Fruit fly (Drosophila melanogaster) whole organism, embryonic: ENCODE measurements around the gene Tcs3.

Source experiments
- Asciz ChIP-seq: fragments of 200-800 bp; sonication (Bioruptor generic); optimal IDR thresholded peaks from 2 replicates; lab custom pipeline; 2017; ENCODE audit warnings: missing biosample characterization, mild to moderate bottlenecking, missing genetic modification characterization, missing genetic modification reagents
- Bdp1 ChIP-seq: fragments of 200-800 bp; sonication (Bioruptor generic); optimal IDR thresholded peaks from 3 replicates; lab custom pipeline; 2016; ENCODE audit warnings: missing biosample characterization, missing genetic modification characterization
- CG11085 ChIP-seq: fragments of 200-800 bp; sonication (Bioruptor generic); IDR thresholded peaks from 2 replicates; pipeline ENCODE4 v1.3.6; 2022; ENCODE audit warnings: missing biosample characterization, missing genetic modification characterization
- CG11247 ChIP-seq: fragments of 200-800 bp; sonication (Bioruptor generic); IDR thresholded peaks from 2 replicates; pipeline ENCODE4 v1.3.6; 2022; ENCODE audit warnings: missing biosample characterization, missing genetic modification characterization
- CG12155 ChIP-seq: fragments of 200-800 bp; sonication (Bioruptor generic); optimal IDR thresholded peaks from 3 replicates; lab custom pipeline; 2016; ENCODE audit warnings: missing biosample characterization, missing genetic modification characterization
- CG1233 ChIP-seq: fragments of 200-800 bp; sonication (Bioruptor generic); optimal IDR thresholded peaks from 4 replicates; lab custom pipeline; 2018; ENCODE audit warnings: missing biosample characterization, mild to moderate bottlenecking, missing genetic modification characterization
- CG12744 ChIP-seq: fragments of 200-800 bp; sonication (Bioruptor generic); optimal IDR thresholded peaks from 2 replicates; lab custom pipeline; 2016; ENCODE audit warnings: missing biosample characterization, missing genetic modification characterization
- CG13624 ChIP-seq: fragments of 200-800 bp; sonication (Bioruptor generic); optimal IDR thresholded peaks from 2 replicates; lab custom pipeline; 2016; ENCODE audit warnings: missing biosample characterization, missing genetic modification characterization
- CG13775 ChIP-seq: fragments of 200-800 bp; sonication (Bioruptor generic); optimal IDR thresholded peaks from 3 replicates; lab custom pipeline; 2017; ENCODE audit warnings: missing biosample characterization, mild to moderate bottlenecking, missing genetic modification characterization
- CG14667 ChIP-seq: fragments of 200-800 bp; sonication (Bioruptor generic); IDR thresholded peaks from 2 replicates; pipeline ENCODE4 v1.3.6; 2022; ENCODE audit warnings: missing biosample characterization, missing genetic modification characterization
- CG1602 ChIP-seq: fragments of 200-800 bp; sonication (Bioruptor generic); optimal IDR thresholded peaks from 3 replicates; lab custom pipeline; 2016; ENCODE audit warnings: missing biosample characterization, missing genetic modification characterization
- CG1647 ChIP-seq: fragments of 200-800 bp; sonication (Bioruptor generic); optimal IDR thresholded peaks from 3 replicates; lab custom pipeline; 2016; ENCODE audit warnings: missing biosample characterization, missing genetic modification characterization
- CG17186 ChIP-seq: fragments of 200-800 bp; sonication (Bioruptor generic); optimal IDR thresholded peaks from 3 replicates; lab custom pipeline; 2017; ENCODE audit warnings: missing biosample characterization, missing genetic modification reagents, missing genetic modification characterization
- CG17359 ChIP-seq: fragments of 200-800 bp; sonication (Bioruptor generic); optimal IDR thresholded peaks from 3 replicates; lab custom pipeline; 2018; ENCODE audit warnings: missing biosample characterization, mild to moderate bottlenecking, missing genetic modification characterization, moderate library complexity
- CG17385 ChIP-seq: fragments of 200-800 bp; sonication (Bioruptor generic); optimal IDR thresholded peaks from 3 replicates; lab custom pipeline; 2018; ENCODE audit warnings: missing biosample characterization, mild to moderate bottlenecking, missing genetic modification characterization
- CG18476 ChIP-seq: fragments of 200-800 bp; sonication (Bioruptor generic); optimal IDR thresholded peaks from 2 replicates; lab custom pipeline; 2016; ENCODE audit warnings: missing biosample characterization, mild to moderate bottlenecking, missing genetic modification characterization
- CG2889 ChIP-seq: fragments of 200-800 bp; sonication (Bioruptor generic); IDR thresholded peaks from 3 replicates; pipeline ENCODE4 v1.3.6; 2022; ENCODE audit warnings: missing biosample characterization, missing genetic modification characterization
- CG31441 ChIP-seq: fragments of 200-800 bp; sonication (Bioruptor generic); IDR thresholded peaks from 2 replicates; pipeline ENCODE4 v1.3.6; 2022; ENCODE audit warnings: missing biosample characterization, missing genetic modification characterization
- CG33213 ChIP-seq: fragments of 200-800 bp; sonication (Bioruptor generic); optimal IDR thresholded peaks from 3 replicates; lab custom pipeline; 2016; ENCODE audit warnings: missing biosample characterization, missing genetic modification characterization
- CG43689 ChIP-seq: fragments of 200-800 bp; sonication (Bioruptor generic); IDR thresholded peaks from 2 replicates; pipeline ENCODE4 v1.3.6; 2022; ENCODE audit warnings: missing biosample characterization, missing genetic modification characterization
- CG8388 ChIP-seq: fragments of 200-800 bp; sonication (Bioruptor generic); optimal IDR thresholded peaks from 2 replicates; lab custom pipeline; 2019; ENCODE audit warnings: missing biosample characterization, mild to moderate bottlenecking, missing genetic modification characterization, moderate library complexity
- CoRest ChIP-seq: fragments of 200-800 bp; sonication (Bioruptor generic); optimal IDR thresholded peaks from 3 replicates; lab custom pipeline; 2018; ENCODE audit warnings: missing biosample characterization, mild to moderate bottlenecking, missing genetic modification characterization, moderate library complexity
- Dip2 ChIP-seq: fragments of 200-800 bp; sonication (Bioruptor generic); IDR thresholded peaks from 2 replicates; pipeline ENCODE4 v1.3.6; 2022; ENCODE audit warnings: missing biosample characterization, missing genetic modification characterization
- HmgZ ChIP-seq: fragments of 200-800 bp; sonication (Bioruptor generic); optimal IDR thresholded peaks from 2 replicates; lab custom pipeline; 2018; ENCODE audit warnings: missing biosample characterization, mild to moderate bottlenecking, missing genetic modification characterization
- Hr39 ChIP-seq: fragments of >200 bp; optimal IDR thresholded peaks from 2 replicates; lab custom pipeline; 2017
- Hsf ChIP-seq: fragments of 200-800 bp; sonication (Bioruptor generic); optimal IDR thresholded peaks from 3 replicates; lab custom pipeline; 2016; ENCODE audit warnings: missing biosample characterization, missing genetic modification characterization
- Meics ChIP-seq: fragments of 200-800 bp; sonication (Bioruptor generic); optimal IDR thresholded peaks from 2 replicates; lab custom pipeline; 2017; ENCODE audit warnings: missing biosample characterization, mild to moderate bottlenecking, missing genetic modification characterization
- Nf-YB ChIP-seq: fragments of 200-800 bp; sonication (Bioruptor generic); optimal IDR thresholded peaks from 3 replicates; lab custom pipeline; 2019; ENCODE audit warnings: missing biosample characterization, mild to moderate bottlenecking, missing genetic modification characterization, moderate library complexity
- Side ChIP-seq: fragments of 200-800 bp; sonication (Bioruptor generic); optimal IDR thresholded peaks from 2 replicates; lab custom pipeline; 2016; ENCODE audit warnings: missing biosample characterization, missing genetic modification characterization
- Six4 ChIP-seq: fragments of 200-800 bp; sonication (Bioruptor generic); optimal IDR thresholded peaks from 2 replicates; lab custom pipeline; 2016; ENCODE audit warnings: missing biosample characterization, missing genetic modification characterization
- Tbp ChIP-seq: fragments of >200 bp; optimal IDR thresholded peaks from 2 replicates; lab custom pipeline; 2018; ENCODE audit warnings: missing biosample characterization, missing genetic modification characterization
- ac ChIP-seq: fragments of 200-800 bp; sonication (Bioruptor generic); optimal IDR thresholded peaks from 3 replicates; lab custom pipeline; 2017; ENCODE audit warnings: missing biosample characterization, mild to moderate bottlenecking, missing genetic modification characterization
- ase ChIP-seq: fragments of 200-800 bp; sonication (Bioruptor generic); IDR thresholded peaks from 3 replicates; pipeline ENCODE4 v1.3.6; 2022; ENCODE audit warnings: missing biosample characterization, missing genetic modification characterization
- btn ChIP-seq: fragments of 200-800 bp; sonication (Bioruptor generic); optimal IDR thresholded peaks from 2 replicates; lab custom pipeline; 2016; ENCODE audit warnings: missing biosample characterization, missing genetic modification characterization
- da ChIP-seq: fragments of 200-800 bp; sonication (Bioruptor generic); optimal IDR thresholded peaks from 2 replicates; lab custom pipeline; 2016; ENCODE audit warnings: missing biosample characterization, missing genetic modification characterization
- dimm ChIP-seq: fragments of 200-800 bp; sonication (Bioruptor generic); IDR thresholded peaks from 2 replicates; pipeline ENCODE4 v1.3.6; 2022; ENCODE audit warnings: missing biosample characterization, missing genetic modification characterization
- ewg ChIP-seq: fragments of 200-800 bp; sonication (Bioruptor generic); optimal IDR thresholded peaks from 3 replicates; lab custom pipeline; 2017; ENCODE audit warnings: mild to moderate bottlenecking, missing biosample characterization, missing genetic modification reagents, missing genetic modification characterization
- eyg ChIP-seq: fragments of 200-800 bp; sonication (Bioruptor generic); optimal IDR thresholded peaks from 3 replicates; lab custom pipeline; 2016; ENCODE audit warnings: missing biosample characterization, missing genetic modification characterization
- fd102C ChIP-seq: fragments of 200-800 bp; sonication (Bioruptor generic); optimal IDR thresholded peaks from 2 replicates; lab custom pipeline; 2018; ENCODE audit warnings: missing biosample characterization, mild to moderate bottlenecking, missing genetic modification characterization, moderate library complexity
- fru ChIP-seq: fragments of >200 bp; optimal IDR thresholded peaks from 2 replicates; lab custom pipeline; 2017
- ftz-f1 ChIP-seq: fragments of 200-800 bp; sonication (Bioruptor generic); optimal IDR thresholded peaks from 2 replicates; lab custom pipeline; 2016; ENCODE audit warnings: missing biosample characterization, missing genetic modification characterization
- gcm ChIP-seq: fragments of 200-800 bp; sonication (Bioruptor generic); optimal IDR thresholded peaks from 2 replicates; lab custom pipeline; 2019; ENCODE audit warnings: missing biosample characterization, mild to moderate bottlenecking, missing genetic modification characterization, moderate library complexity
- hb ChIP-seq: fragments of 200-800 bp; sonication (Bioruptor generic); IDR thresholded peaks from 3 replicates; pipeline ENCODE4 v1.3.6; 2022; ENCODE audit warnings: missing biosample characterization, missing genetic modification characterization; ENCODE audit not compliant: partially characterized antibody
- luna ChIP-seq: fragments of 200-800 bp; sonication (Bioruptor generic); optimal IDR thresholded peaks from 2 replicates; lab custom pipeline; 2016; ENCODE audit warnings: missing biosample characterization, missing genetic modification characterization
- otp ChIP-seq: fragments of 200-800 bp; sonication (Bioruptor generic); IDR thresholded peaks from 3 replicates; pipeline ENCODE4, ENCODE4 v1.3.6; 2022; ENCODE audit warnings: missing biosample characterization, missing genetic modification characterization
- sc ChIP-seq, 3 experiments: fragments of >200 bp in 2 of 3; fragments of 200-800 bp in 1 of 3; sonication (Bioruptor generic) in 1 of 3; optimal IDR thresholded peaks; 2 replicates in 2 of 3; 3 replicates in 1 of 3; lab custom pipeline; 2017; ENCODE audit warnings: mild to moderate bottlenecking in 1 of 3, missing biosample characterization in 1 of 3, missing genetic modification characterization in 1 of 3, missing genetic modification reagents in 1 of 3
- shn ChIP-seq: fragments of 200-800 bp; sonication (Bioruptor generic); optimal IDR thresholded peaks from 3 replicates; lab custom pipeline; 2016; ENCODE audit warnings: missing biosample characterization, missing genetic modification characterization
- tio ChIP-seq: fragments of 200-800 bp; sonication (Bioruptor generic); optimal IDR thresholded peaks from 2 replicates; lab custom pipeline; 2017; ENCODE audit warnings: missing biosample characterization, missing genetic modification characterization, inconsistent platforms
- wor ChIP-seq: fragments of 200-800 bp; sonication (Bioruptor generic); IDR thresholded peaks from 2 replicates; pipeline ENCODE4 v1.3.6; 2022; ENCODE audit warnings: missing biosample characterization, missing genetic modification characterization
- yki ChIP-seq: fragments of >200 bp; optimal IDR thresholded peaks from 3 replicates; lab custom pipeline; 2018
- zf30C ChIP-seq: fragments of 200-800 bp; sonication (Bioruptor generic); optimal IDR thresholded peaks from 3 replicates; lab custom pipeline; 2018; ENCODE audit warnings: missing biosample characterization, mild to moderate bottlenecking, missing genetic modification characterization
- zfh2 ChIP-seq: fragments of 200-800 bp; sonication (Bioruptor generic); optimal IDR thresholded peaks from 2 replicates; lab custom pipeline; 2016; ENCODE audit warnings: missing biosample characterization, missing genetic modification characterization

The Tcs3 gene

dm6 chr3L:16380770-16381169 is 29.0 kb downstream of the Tcs3 start:
- peak; percentile 65 for TF ChIP-seq Six4
- TF ChIP-seq sc (optimal IDR thresholded peaks at IDR 0.05; lab: Kevin White, UChicago), result no peak
- no peak for TF ChIP-seq sc (GFP tag; optimal IDR thresholded peaks at IDR 0.05; lab: Kevin White, UChicago)
- no peak for TF ChIP-seq Tbp (GFP tag; lab: Kevin White, UChicago)
- peak; percentile 56 for TF ChIP-seq CG13775 (GFP tag; lab: Kevin White, UChicago)
- TF ChIP-seq CG17385, result peak; percentile 78
- no peak for TF ChIP-seq hb (GFP tag; lab: Robert Waterston, UW)
- TF ChIP-seq Hsf (GFP tag; lab: Kevin White, UChicago), result peak; percentile 70
- TF ChIP-seq luna (GFP tag; lab: Kevin White, UChicago), result no peak
- TF ChIP-seq CG33213 (GFP tag; lab: Kevin White, UChicago), result peak; percentile 9
- TF ChIP-seq CG2889, result peak; percentile 23; the same call in 1 of the 3 replicates
- TF ChIP-seq CG17359 (tag; lab: Kevin White, UChicago), result peak; percentile 77
- TF ChIP-seq CG14667 (GFP tag; lab: Robert Waterston, UW), result peak; percentile 44; the same call in 1 of the 2 replicates
- peak; percentile 70 for TF ChIP-seq HmgZ (tag; lab: Kevin White, UChicago)
- TF ChIP-seq CG12155 (GFP tag; lab: Kevin White, UChicago), result peak; percentile 55
- TF ChIP-seq CG1647 (GFP tag; lab: Kevin White, UChicago), result peak; percentile 18
- peak; percentile 43 for TF ChIP-seq CG1602 (GFP tag; lab: Kevin White, UChicago)
- TF ChIP-seq Dip2 (GFP tag; lab: Robert Waterston, UW), result no peak
- peak; percentile 57 for TF ChIP-seq CG8388 (GFP tag; lab: Kevin White, UChicago)
- no peak for TF ChIP-seq otp (GFP tag; lab: Robert Waterston, UW)
- TF ChIP-seq ac (GFP tag; lab: Kevin White, UChicago), result no peak
- TF ChIP-seq gcm (GFP tag; lab: Kevin White, UChicago), result peak; percentile 59
- no peak for TF ChIP-seq yki (lab: Kevin White, UChicago)
- TF ChIP-seq Asciz (GFP tag; lab: Kevin White, UChicago), result peak; percentile 65
- no peak; the same call in 2 of the 3 replicates for TF ChIP-seq ase (GFP tag; lab: Robert Waterston, UW)
- peak; percentile 53 for TF ChIP-seq CG11085 (GFP tag; lab: Robert Waterston, UW)
- TF ChIP-seq ewg, result peak; percentile 27
- TF ChIP-seq fru (lab: Kevin White, UChicago), result no peak
- TF ChIP-seq CG1233, result peak; percentile 48
- peak; percentile 73 for TF ChIP-seq CoRest
- TF ChIP-seq CG12744, result peak; percentile 10
- TF ChIP-seq dimm, result no peak
- no peak for TF ChIP-seq Hr39
- TF ChIP-seq wor, result peak; percentile 43; the same call in 1 of the 2 replicates
- TF ChIP-seq Nf-YB (GFP tag; lab: Kevin White, UChicago), result peak; percentile 1
- TF ChIP-seq CG11247 (GFP tag; lab: Robert Waterston, UW), result peak; percentile 59
- peak; percentile 6 for TF ChIP-seq CG17186 (GFP tag; lab: Kevin White, UChicago)
- peak; percentile 42 for TF ChIP-seq shn (GFP tag; lab: Kevin White, UChicago)
- peak; percentile 15 for TF ChIP-seq btn (GFP tag; lab: Kevin White, UChicago)
- no peak for TF ChIP-seq fd102C (GFP tag; lab: Kevin White, UChicago)
- no peak for TF ChIP-seq zf30C (GFP tag; lab: Kevin White, UChicago)
- TF ChIP-seq CG31441 (GFP tag; lab: Robert Waterston, UW), result peak; percentile 54; the same call in 1 of the 2 replicates
- TF ChIP-seq Meics, result peak; percentile 69
- TF ChIP-seq ftz-f1 (GFP tag; lab: Kevin White, UChicago), result no peak
- TF ChIP-seq CG13624, result peak; percentile 71
- TF ChIP-seq eyg (GFP tag; lab: Kevin White, UChicago), result peak; percentile 28
- peak; percentile 65 for TF ChIP-seq zfh2 (GFP tag; lab: Kevin White, UChicago)
- no peak for TF ChIP-seq Bdp1 (GFP tag; lab: Kevin White, UChicago)
- peak; percentile 1 for TF ChIP-seq CG18476 (GFP tag; lab: Kevin White, UChicago)
- 0 out of 2 replicates have a peak, but pooled peaks have one; percentile 14 for TF ChIP-seq CG43689 (GFP tag; lab: Robert Waterston, UW)
- TF ChIP-seq Side (GFP tag; lab: Kevin White, UChicago), result no peak
- no peak for TF ChIP-seq tio (GFP tag; lab: Kevin White, UChicago)
- TF ChIP-seq da, result no peak
